Worm (Caenorhabditis elegans): Measurements from ENCODE around the gene ceh-10.

The ceh-10 gene

ce11 chrIII:5806720-5807119 lies 7.9 kb downstream of the ceh-10 start, which contains the start of gene R12B2.2:
Gene R12B2.2, plus strand, starts transcription at chrIII:5807020.
- TF ChIP-seq unc-55 (GFP tag; optimal IDR thresholded peaks at IDR 0.05) (no peak), madf-2 (tag; optimal IDR thresholded peaks at IDR 0.05) (no peak), ceh-48 (tag; optimal IDR thresholded peaks at IDR 0.05) (peak; percentile 1)

ce11 chrIII:5810012-5810411 lies 11.2 kb downstream of the ceh-10 start:
- no peak for TF ChIP-seq pqm-1 (tag; optimal IDR thresholded peaks at IDR 0.05)

- TF ChIP-seq hlh-15 (tag; optimal IDR thresholded peaks at IDR 0.05), result no peak
- no peak for TF ChIP-seq ceh-24 (tag; optimal IDR thresholded peaks at IDR 0.05)
- no peak for TF ChIP-seq ttx-3 (tag; optimal IDR thresholded peaks at IDR 0.05)
- no peak for TF ChIP-seq rnt-1 (tag; optimal IDR thresholded peaks at IDR 0.05)
- no peak for TF ChIP-seq ref-2 (tag; optimal IDR thresholded peaks at IDR 0.05)
- no peak for TF ChIP-seq eyg-1 (tag; optimal IDR thresholded peaks at IDR 0.05)
- no peak for TF ChIP-seq lim-6 (tag; optimal IDR thresholded peaks at IDR 0.05)
- no peak for TF ChIP-seq ceh-31 (tag; optimal IDR thresholded peaks at IDR 0.05)
- TF ChIP-seq pha-2 (tag; optimal IDR thresholded peaks at IDR 0.05), result no peak
- no peak for TF ChIP-seq nhr-232 (tag; optimal IDR thresholded peaks at IDR 0.05)
- no peak for TF ChIP-seq tbx-2 (tag; optimal IDR thresholded peaks at IDR 0.05)
- no peak for TF ChIP-seq syd-9 (tag; optimal IDR thresholded peaks at IDR 0.05)
- no peak for TF ChIP-seq K09A11.1 (tag; optimal IDR thresholded peaks at IDR 0.05; ENCODE audit: insufficient read depth)
- no peak for TF ChIP-seq unc-86 (tag; optimal IDR thresholded peaks at IDR 0.05)
- TF ChIP-seq fax-1 (tag; optimal IDR thresholded peaks at IDR 0.05), result no peak
- no peak for TF ChIP-seq gmeb-2 (tag; optimal IDR thresholded peaks at IDR 0.05)
Measured at ce11 chrIII:5811957-5812356, 13.1 kb downstream of the ceh-10 start.

- TF ChIP-seq F13H6.1 (tag; optimal IDR thresholded peaks at IDR 0.05), result no peak
- no peak for TF ChIP-seq unc-86 (tag; optimal IDR thresholded peaks at IDR 0.05)
- TF ChIP-seq sdc-2 (tag; optimal IDR thresholded peaks at IDR 0.05), result no peak
- no peak for TF ChIP-seq ceh-45 (GFP tag; IDR thresholded peaks at IDR 0.05)
- no peak for TF ChIP-seq npax-4 (tag; optimal IDR thresholded peaks at IDR 0.05)
- TF ChIP-seq fkh-10 (GFP tag; optimal IDR thresholded peaks at IDR 0.05), result no peak
- TF ChIP-seq ceh-22 (tag; optimal IDR thresholded peaks at IDR 0.05), result no peak
- TF ChIP-seq T23F11.4 (GFP tag; optimal IDR thresholded peaks at IDR 0.05), result no peak
- peak; percentile 79 for TF ChIP-seq unc-55 (GFP tag; optimal IDR thresholded peaks at IDR 0.05)
- TF ChIP-seq pqm-1 (tag; optimal IDR thresholded peaks at IDR 0.05), result no peak
- no peak for TF ChIP-seq hlh-8 (tag; optimal IDR thresholded peaks at IDR 0.05)
- TF ChIP-seq nfya-1 (tag; optimal IDR thresholded peaks at IDR 0.05), result peak; percentile 57
Measured at ce11 chrIII:5812672-5813071, 13.8 kb downstream of the ceh-10 start.

- TF ChIP-seq nhr-232 (tag; optimal IDR thresholded peaks at IDR 0.05), result no peak
- TF ChIP-seq eyg-1 (tag; optimal IDR thresholded peaks at IDR 0.05), result no peak
- TF ChIP-seq F13H6.1 (tag; optimal IDR thresholded peaks at IDR 0.05), result no peak
- TF ChIP-seq ceh-9 (tag; optimal IDR thresholded peaks at IDR 0.05), result no peak
- TF ChIP-seq sox-2 (GFP tag; IDR thresholded peaks at IDR 0.05), result no peak
- TF ChIP-seq ref-2 (tag; optimal IDR thresholded peaks at IDR 0.05), result no peak
- TF ChIP-seq ceh-6 (GFP tag; optimal IDR thresholded peaks at IDR 0.05), result no peak
- TF ChIP-seq pha-2 (tag; optimal IDR thresholded peaks at IDR 0.05), result no peak
- no peak for TF ChIP-seq ceh-22 (tag; optimal IDR thresholded peaks at IDR 0.05)
- TF ChIP-seq fkh-10 (GFP tag; optimal IDR thresholded peaks at IDR 0.05), result no peak
- TF ChIP-seq dmd-4 (tag; optimal IDR thresholded peaks at IDR 0.05; ENCODE audit: borderline replicate concordance), result no peak
- no peak for TF ChIP-seq madf-2 (tag; optimal IDR thresholded peaks at IDR 0.05)
- TF ChIP-seq elt-2 (tag; optimal IDR thresholded peaks at IDR 0.05), result no peak
Measured at ce11 chrIII:5813501-5813900, 14.7 kb downstream of the ceh-10 start.

Measured in whole organism, late embryonic.